Worm (Caenorhabditis elegans): ENCODE measurements around the gene wrt-10.

The wrt-10 gene

DNA sequence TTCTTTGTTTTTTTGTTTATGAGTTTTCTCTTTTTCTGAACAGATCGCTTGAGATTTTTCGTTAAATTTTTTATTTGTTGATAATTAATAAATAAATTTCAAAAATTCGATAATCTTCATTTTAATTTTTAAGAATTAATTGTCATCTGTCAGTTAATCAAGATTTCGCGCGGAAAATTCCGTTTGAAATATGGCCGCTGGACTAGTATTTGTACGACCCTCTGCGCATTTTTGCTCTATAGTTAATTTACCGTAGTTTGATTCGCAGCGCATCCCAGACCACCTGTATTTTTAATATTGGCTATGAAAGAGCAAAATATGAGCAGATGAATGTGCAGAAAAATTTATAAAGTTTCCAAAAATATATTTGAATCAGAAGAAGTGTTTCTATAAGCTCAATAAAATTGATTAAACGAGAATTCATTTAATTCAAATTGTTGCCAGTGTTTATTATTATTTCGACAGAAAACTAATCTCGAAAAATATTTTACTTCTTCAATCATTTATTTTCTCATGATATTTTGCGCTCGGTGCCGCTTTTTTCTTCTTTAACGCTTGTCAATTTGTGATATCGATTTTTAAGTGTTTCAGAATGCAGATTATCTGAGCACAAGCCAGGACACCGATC lies 3.4 kb upstream of the wrt-10 start, which contains the start of gene nfi-1 (continued):
- no peak for TF ChIP-seq hlh-17 (GFP tag; optimal IDR thresholded peaks at IDR 0.05; ENCODE audit: borderline replicate concordance)
- peak; percentile 53 for TF ChIP-seq tbx-2 (tag; optimal IDR thresholded peaks at IDR 0.05)
- no peak for TF ChIP-seq sptf-1 (tag; optimal IDR thresholded peaks at IDR 0.05)
- peak; percentile 38 for TF ChIP-seq nhr-47 (tag; optimal IDR thresholded peaks at IDR 0.05)
- peak; percentile 17 for TF ChIP-seq swsn-7 (tag; optimal IDR thresholded peaks at IDR 0.05)
- TF ChIP-seq fkh-8 (tag; optimal IDR thresholded peaks at IDR 0.05) = no peak
- TF ChIP-seq hlh-4 (tag; optimal IDR thresholded peaks at IDR 0.05) = no peak
- no peak for TF ChIP-seq F16B12.6 (tag; optimal IDR thresholded peaks at IDR 0.05)
- TF ChIP-seq rnt-1 (tag; optimal IDR thresholded peaks at IDR 0.05) = peak; percentile 72
- TF ChIP-seq efl-1 (optimal IDR thresholded peaks at IDR 0.05) = peak; percentile 44 to 80
- peak; percentile 82 to 97 for TF ChIP-seq efl-1 (GFP tag; optimal IDR thresholded peaks at IDR 0.05 in 1 of 2)
- peak; percentile 67 for TF ChIP-seq lir-3 (tag; optimal IDR thresholded peaks at IDR 0.05; ENCODE audit: poor library complexity)
- TF ChIP-seq nhr-76 (tag; optimal IDR thresholded peaks at IDR 0.05) = no peak
- no peak for TF ChIP-seq ama-1 (optimal IDR thresholded peaks at IDR 0.05)
- no peak for TF ChIP-seq ceh-82 (tag; optimal IDR thresholded peaks at IDR 0.05)
- TF ChIP-seq C04F5.9 (tag; optimal IDR thresholded peaks at IDR 0.05) = no peak
- TF ChIP-seq ztf-11 (tag; optimal IDR thresholded peaks at IDR 0.05) = peak in 1 of 2 experiments; percentile 28
- peak; percentile 60 for TF ChIP-seq snu-23 (GFP tag; optimal IDR thresholded peaks at IDR 0.05)
- no peak for TF ChIP-seq mef-2 (tag; optimal IDR thresholded peaks at IDR 0.05)
- TF ChIP-seq nhr-20 (tag; optimal IDR thresholded peaks at IDR 0.05) = peak; percentile 58
- TF ChIP-seq elt-3 (tag; optimal IDR thresholded peaks at IDR 0.05) = peak in 1 of 6 experiments; percentile 50
- TF ChIP-seq xbp-1 (tag; optimal IDR thresholded peaks at IDR 0.05) = peak; percentile 53
- TF ChIP-seq fos-1 (tag; optimal IDR thresholded peaks at IDR 0.05) = no peak
- peak; percentile 60 for TF ChIP-seq lin-14 (GFP tag; optimal IDR thresholded peaks at IDR 0.05)
- TF ChIP-seq blmp-1 (tag; optimal IDR thresholded peaks at IDR 0.05) = peak; percentile 65
- TF ChIP-seq isw-1 (GFP tag; IDR thresholded peaks at IDR 0.05) = no peak

- TF ChIP-seq tbx-2 (tag; optimal IDR thresholded peaks at IDR 0.05) = no peak
- TF ChIP-seq egl-13 (tag; optimal IDR thresholded peaks at IDR 0.05) = no peak
- TF ChIP-seq nhr-20 (tag; optimal IDR thresholded peaks at IDR 0.05) = no peak
- no peak for TF ChIP-seq ceh-90 (tag; optimal IDR thresholded peaks at IDR 0.05)
- no peak for TF ChIP-seq nhr-90 (tag; optimal IDR thresholded peaks at IDR 0.05; ENCODE audit: poor library complexity)
- TF ChIP-seq rnt-1 (tag; optimal IDR thresholded peaks at IDR 0.05) = no peak
- TF ChIP-seq elt-3 (tag; optimal IDR thresholded peaks at IDR 0.05) = no peak
- TF ChIP-seq lin-39 (tag; optimal IDR thresholded peaks at IDR 0.05) = no peak
- no peak for TF ChIP-seq dsc-1 (tag; optimal IDR thresholded peaks at IDR 0.05)
- no peak for TF ChIP-seq ceh-63 (GFP tag; optimal IDR thresholded peaks at IDR 0.05)
- no peak for TF ChIP-seq C04F5.9 (tag; optimal IDR thresholded peaks at IDR 0.05)
- no peak for TF ChIP-seq egl-27 (tag; optimal IDR thresholded peaks at IDR 0.05)
- TF ChIP-seq nhr-19 (GFP tag; conservative IDR thresholded peaks at IDR 0.05) = no peak
- TF ChIP-seq snu-23 (GFP tag; optimal IDR thresholded peaks at IDR 0.05) = no peak
These were observed 571 bp upstream of the wrt-10 start, which contains the start of gene ZK1290.13 for ce11 chrII:7534934-7535333. TSS of gene ZK1290.13 (plus strand) at chrII:7535006.

DNA sequence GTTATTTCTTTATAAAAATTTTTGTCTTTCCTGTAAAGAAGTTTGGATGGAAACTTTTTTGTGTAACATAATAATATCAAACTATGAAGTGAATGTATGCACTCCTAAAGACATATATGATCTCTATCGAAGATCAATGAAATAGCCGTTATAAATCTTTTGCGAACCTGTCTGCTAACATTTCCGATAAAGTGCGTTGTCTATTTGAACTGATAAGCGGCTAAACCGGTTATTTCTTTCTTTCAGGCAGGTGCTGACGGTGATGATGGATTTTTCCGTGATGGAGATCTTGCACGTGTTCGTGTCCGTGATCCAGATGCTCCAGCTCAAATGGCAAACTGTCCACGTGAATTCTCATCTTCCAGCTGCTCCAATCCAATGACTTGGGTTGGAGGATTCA lies 2.9 kb downstream of the wrt-10 start:
- TF ChIP-seq blmp-1 (tag; optimal IDR thresholded peaks at IDR 0.05) = peak; percentile 64
- no peak for TF ChIP-seq efl-1 (optimal IDR thresholded peaks at IDR 0.05)
- TF ChIP-seq efl-1 (GFP tag; optimal IDR thresholded peaks at IDR 0.05 in 1 of 2) = peak in 1 of 2 experiments; percentile 72
- no peak for TF ChIP-seq tbx-2 (tag; optimal IDR thresholded peaks at IDR 0.05)
- TF ChIP-seq swsn-7 (tag; optimal IDR thresholded peaks at IDR 0.05) = no peak
- no peak for TF ChIP-seq ceh-63 (GFP tag; optimal IDR thresholded peaks at IDR 0.05)
- no peak for TF ChIP-seq hlh-17 (GFP tag; optimal IDR thresholded peaks at IDR 0.05; ENCODE audit: borderline replicate concordance)
- peak in 3 of 6 experiments; percentile 3 to 26 (median 9) for TF ChIP-seq elt-3 (tag; optimal IDR thresholded peaks at IDR 0.05)
- peak; percentile 69 for TF ChIP-seq nhr-85 (tag)
- TF ChIP-seq grh-1 (GFP tag; IDR thresholded peaks at IDR 0.05) = peak; percentile 62; the same call in 1 of the 2 replicates
